Worm (Caenorhabditis elegans): Measurements from ENCODE around the gene try-14.

- TF ChIP-seq ztf-4 (tag; optimal IDR thresholded peaks at IDR 0.05) (no peak), elt-2 (tag; optimal IDR thresholded peaks at IDR 0.05) (no peak), nhr-90 (tag; optimal IDR thresholded peaks at IDR 0.05; ENCODE audit: poor library complexity) (no peak), nhr-76 (tag; optimal IDR thresholded peaks at IDR 0.05) (no peak), unc-30 (tag; optimal IDR thresholded peaks at IDR 0.05) (no peak), lin-39 (tag; optimal IDR thresholded peaks at IDR 0.05) (no peak), nhr-28 (tag; optimal IDR thresholded peaks at IDR 0.05) (no peak), snpc-4 (tag; optimal IDR thresholded peaks at IDR 0.05) (no peak), dsc-1 (tag; optimal IDR thresholded peaks at IDR 0.05) (no peak), fkh-4 (tag; optimal IDR thresholded peaks at IDR 0.05; ENCODE audit: borderline replicate concordance) (no peak), dpl-1 (GFP tag; optimal IDR thresholded peaks at IDR 0.05) (no peak), elt-3 (tag; optimal IDR thresholded peaks at IDR 0.05) (no peak), ama-1 (optimal IDR thresholded peaks at IDR 0.05) (no peak), ceh-82 (tag; optimal IDR thresholded peaks at IDR 0.05) (no peak)
Observed at ce11 chrX:7507141-7507540, 11.8 kb upstream of the try-14 start.
